Worm (Caenorhabditis elegans): ENCODE data around the gene mks-5.

mks-5 gene

ce11 chrII:10706038-10706437 lies 14.0 kb upstream of the mks-5 start:
- TF ChIP-seq him-1 (tag; optimal IDR thresholded peaks at IDR 0.05): no peak
- no peak for TF ChIP-seq F57C9.4 (tag; optimal IDR thresholded peaks at IDR 0.05)
- TF ChIP-seq snpc-1.1 (tag; optimal IDR thresholded peaks at IDR 0.05; ENCODE audit: insufficient read depth): no peak
- TF ChIP-seq ccch-3 (GFP tag; optimal IDR thresholded peaks at IDR 0.05): no peak
- TF ChIP-seq tbp1 (GFP tag; optimal IDR thresholded peaks at IDR 0.05): no peak
- no peak for TF ChIP-seq nfya-2 (GFP tag; IDR thresholded peaks at IDR 0.05)
- no peak for TF ChIP-seq aptf-3 (GFP tag; IDR thresholded peaks at IDR 0.05)
- TF ChIP-seq rpc-1 (optimal IDR thresholded peaks at IDR 0.05): no peak
- no peak for TF ChIP-seq rpc-1 (tag; optimal IDR thresholded peaks at IDR 0.05)
- no peak for TF ChIP-seq pha-4 (tag; optimal IDR thresholded peaks at IDR 0.05)
- TF ChIP-seq B0261.1 (tag; optimal IDR thresholded peaks at IDR 0.05): no peak
- no peak for TF ChIP-seq gei-17 (GFP tag; optimal IDR thresholded peaks at IDR 0.05)
- TF ChIP-seq ceh-91 (GFP tag; IDR thresholded peaks at IDR 0.05): no peak

- TF ChIP-seq fkh-3 (tag; optimal IDR thresholded peaks at IDR 0.05) (no peak), gei-17 (GFP tag; optimal IDR thresholded peaks at IDR 0.05) (no peak), F52B5.7 (tag; optimal IDR thresholded peaks at IDR 0.05) (no peak), ztf-18 (tag; optimal IDR thresholded peaks at IDR 0.05) (no peak), F22D6.2 (tag; optimal IDR thresholded peaks at IDR 0.05) (no peak), nhr-80 (tag; optimal IDR thresholded peaks at IDR 0.05) (no peak), B0019.2 (GFP tag; conservative IDR thresholded peaks at IDR 0.05) (no peak), attf-3 (GFP tag; conservative IDR thresholded peaks at IDR 0.05) (no peak), rpc-1 (optimal IDR thresholded peaks at IDR 0.05) (no peak), rpc-1 (tag; optimal IDR thresholded peaks at IDR 0.05) (no peak), dpff-1 (tag; optimal IDR thresholded peaks at IDR 0.05) (no peak), tbx-9 (tag; optimal IDR thresholded peaks at IDR 0.05; ENCODE audit: borderline replicate concordance) (no peak), ceh-27 (GFP tag; optimal IDR thresholded peaks at IDR 0.05) (no peak), F37B4.10 (GFP tag; IDR thresholded peaks at IDR 0.05) (no peak), zfh-2 (GFP tag; conservative IDR thresholded peaks at IDR 0.05) (no peak), efl-1 (GFP tag; optimal IDR thresholded peaks at IDR 0.05) (no peak), rcor-1 (GFP tag; IDR thresholded peaks at IDR 0.05) (no peak), nfya-1 (tag; optimal IDR thresholded peaks at IDR 0.05; ENCODE audit: borderline replicate concordance, insufficient read depth) (no peak)
Observed at ce11 chrII:10706901-10707300, 13.1 kb upstream of the mks-5 start, which contains the start of gene col-80. Gene col-80 (plus strand): TSS chrII:10707201.

- TF ChIP-seq F49E8.2 (tag; optimal IDR thresholded peaks at IDR 0.05; ENCODE audit: insufficient read depth) (no peak), aptf-2 (GFP tag; conservative IDR thresholded peaks at IDR 0.05) (no peak), egl-44 (GFP tag; IDR thresholded peaks at IDR 0.05) (no peak), ccch-3 (GFP tag; optimal IDR thresholded peaks at IDR 0.05) (no peak), Y79H2A.3 (GFP tag; conservative IDR thresholded peaks at IDR 0.05) (no peak), ama-1 (optimal IDR thresholded peaks at IDR 0.05) (no peak), ama-1 (GFP tag; optimal IDR thresholded peaks at IDR 0.05) (no peak), lir-1 (GFP tag; conservative IDR thresholded peaks at IDR 0.05) (no peak), ceh-91 (GFP tag; IDR thresholded peaks at IDR 0.05) (no peak), B0035.1 (tag; optimal IDR thresholded peaks at IDR 0.05) (no peak), D2030.7 (GFP tag; IDR thresholded peaks at IDR 0.05) (no peak), hlh-26 (GFP tag; conservative IDR thresholded peaks at IDR 0.05) (no peak), dpff-1 (tag; optimal IDR thresholded peaks at IDR 0.05) (no peak), F39B2.1 (GFP tag; IDR thresholded peaks at IDR 0.05) (no peak), die-1 (tag; optimal IDR thresholded peaks at IDR 0.05) (no peak), ceh-58 (GFP tag; IDR thresholded peaks at IDR 0.05) (no peak), nhr-80 (tag; optimal IDR thresholded peaks at IDR 0.05) (no peak), lin-35 (GFP tag; optimal IDR thresholded peaks at IDR 0.05) (no peak), ztf-26 (tag; optimal IDR thresholded peaks at IDR 0.05) (peak; percentile 90), ceh-27 (GFP tag; optimal IDR thresholded peaks at IDR 0.05) (no peak), xnd-1 (tag; optimal IDR thresholded peaks at IDR 0.05) (no peak), fkh-3 (tag; optimal IDR thresholded peaks at IDR 0.05) (no peak), dox-1 (GFP tag; IDR thresholded peaks at IDR 0.05) (0 out of 2 replicates have a peak, but pooled peaks have one; percentile 17), zfh-2 (GFP tag; conservative IDR thresholded peaks at IDR 0.05) (peak; percentile 88), T07F8.4 (tag; optimal IDR thresholded peaks at IDR 0.05) (no peak)
Observed at ce11 chrII:10707439-10708096, 12.5 kb upstream of the mks-5 start.

All from whole organism, young adult.